Worm (Caenorhabditis elegans): ENCODE results near the gene C16D9.1.

C16D9.1 gene

ce11 chrV:8243201-8243600 is 15.9 kb upstream of the C16D9.1 start:
- no peak for TF ChIP-seq zim-3 (tag; optimal IDR thresholded peaks at IDR 0.05)
- TF ChIP-seq pbrm-1 (GFP tag; IDR thresholded peaks at IDR 0.05) = no peak
- TF ChIP-seq hmg-1.2 (GFP tag; IDR thresholded peaks at IDR 0.05) = no peak
- no peak for TF ChIP-seq ceh-40 (GFP tag; IDR thresholded peaks at IDR 0.05)
- peak; percentile 42 for TF ChIP-seq nhr-80 (tag; optimal IDR thresholded peaks at IDR 0.05)

DNA sequence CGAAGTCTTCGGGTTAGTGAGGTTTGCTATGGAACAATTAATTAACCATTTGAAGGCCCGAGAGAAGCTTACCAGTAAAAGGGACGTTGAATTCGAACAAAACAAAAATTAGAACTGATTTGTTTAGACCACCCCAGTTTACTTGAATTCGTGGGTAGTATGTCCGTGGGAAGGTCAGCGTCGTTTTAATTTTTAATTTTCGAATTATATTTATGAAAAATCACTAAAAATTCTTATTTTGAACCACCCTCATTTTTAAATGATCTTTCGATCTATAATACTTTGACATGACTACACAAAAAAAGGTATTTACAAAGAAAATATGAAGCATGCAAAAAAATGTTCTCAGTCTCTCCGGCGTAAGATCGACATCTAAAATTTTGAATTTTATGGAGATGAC is 13.7 kb upstream of the C16D9.1 start, which contains the start of gene C16D9.5:
TSS of gene C16D9.5 (minus strand) at position 101 of the 400 bp plus-strand sequence.
- TF ChIP-seq hmg-20 (GFP tag; IDR thresholded peaks at IDR 0.05) (no peak), egrh-3 (GFP tag; IDR thresholded peaks at IDR 0.05) (no peak), pbrm-1 (GFP tag; IDR thresholded peaks at IDR 0.05) (no peak), Y79H2A.3 (GFP tag; conservative IDR thresholded peaks at IDR 0.05) (no peak), zim-3 (tag; optimal IDR thresholded peaks at IDR 0.05) (no peak), zfh-2 (GFP tag; conservative IDR thresholded peaks at IDR 0.05) (no peak), ceh-79 (tag; optimal IDR thresholded peaks at IDR 0.05) (no peak), sea-2 (GFP tag; IDR thresholded peaks at IDR 0.05) (no peak), F10E7.11 (tag; optimal IDR thresholded peaks at IDR 0.05) (no peak), ZK185.1 (tag; optimal IDR thresholded peaks at IDR 0.05; ENCODE audit: poor library complexity, severe bottlenecking) (no peak), gei-17 (GFP tag; optimal IDR thresholded peaks at IDR 0.05) (no peak), fkh-3 (tag; optimal IDR thresholded peaks at IDR 0.05) (no peak), T07F8.4 (tag; optimal IDR thresholded peaks at IDR 0.05) (no peak), D2030.7 (GFP tag; IDR thresholded peaks at IDR 0.05) (no peak), lir-1 (GFP tag; conservative IDR thresholded peaks at IDR 0.05) (no peak)

DNA sequence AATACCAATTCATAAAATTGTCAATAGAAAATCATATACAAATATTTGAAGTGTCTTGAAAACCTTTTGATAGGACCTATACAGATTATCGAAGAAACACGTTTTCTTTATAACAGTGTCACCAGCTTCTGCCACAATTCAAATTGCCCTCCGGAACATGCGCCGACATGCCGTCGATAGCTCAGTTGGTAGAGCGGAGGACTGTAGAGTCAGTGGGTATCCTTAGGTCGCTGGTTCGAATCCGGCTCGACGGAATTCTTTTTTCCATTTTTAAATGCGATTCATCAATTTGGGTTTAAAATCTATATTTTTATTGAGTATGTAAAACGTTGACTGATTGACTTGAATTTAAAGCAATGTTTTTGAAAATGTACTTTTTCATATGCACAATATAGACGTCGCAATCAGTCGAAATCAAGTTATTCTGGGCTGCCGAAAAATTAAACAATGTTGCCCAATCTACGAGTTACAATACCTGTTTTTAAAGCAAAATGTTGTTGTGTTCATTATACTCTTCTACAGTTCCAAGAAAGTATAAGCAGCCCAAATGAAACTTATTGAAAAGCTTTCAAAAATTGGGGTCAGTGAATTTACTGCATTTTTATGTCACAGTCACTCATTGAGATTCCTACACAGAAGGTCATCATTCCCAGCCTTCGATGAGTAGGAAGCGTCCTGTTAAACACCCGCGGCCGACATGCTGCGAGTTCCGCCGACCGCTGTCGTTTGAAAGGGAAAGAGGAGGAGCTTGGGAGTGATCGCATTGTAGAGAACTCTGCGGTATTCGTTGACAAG is 11.6 kb upstream of the C16D9.1 start:
- TF ChIP-seq snpc-4 (GFP tag; optimal IDR thresholded peaks at IDR 0.05) = peak; percentile 99
- peak; percentile 97 to 100 (median 99) for TF ChIP-seq snpc-4 (tag; optimal IDR thresholded peaks at IDR 0.05)
- TF ChIP-seq chd-7 (tag; optimal IDR thresholded peaks at IDR 0.05) = no peak
- no peak for TF ChIP-seq F57A8.1 (GFP tag; optimal IDR thresholded peaks at IDR 0.05)
- TF ChIP-seq somi-1 (GFP tag; optimal IDR thresholded peaks at IDR 0.05) = peak; percentile 11
- TF ChIP-seq C06A6.2 (GFP tag; conservative IDR thresholded peaks at IDR 0.05) = no peak
- TF ChIP-seq nhr-90 (tag; optimal IDR thresholded peaks at IDR 0.05) = peak; percentile 16
- peak; percentile 64 for TF ChIP-seq F33H1.4 (GFP tag; IDR thresholded peaks at IDR 0.05)
- TF ChIP-seq nhr-80 (tag; optimal IDR thresholded peaks at IDR 0.05) = peak; percentile 16
- peak; percentile 29 for TF ChIP-seq mes-4 (tag; optimal IDR thresholded peaks at IDR 0.05)
- TF ChIP-seq gei-17 (GFP tag; optimal IDR thresholded peaks at IDR 0.05) = no peak
- peak; percentile 75 for TF ChIP-seq mcd-1 (GFP tag; IDR thresholded peaks at IDR 0.05)
- no peak for TF ChIP-seq fkh-3 (tag; optimal IDR thresholded peaks at IDR 0.05)
- TF ChIP-seq F52B5.7 (tag; optimal IDR thresholded peaks at IDR 0.05) = no peak
- no peak for TF ChIP-seq F57C9.4 (tag; optimal IDR thresholded peaks at IDR 0.05)
- TF ChIP-seq B0336.3 (GFP tag; IDR thresholded peaks at IDR 0.05) = peak; percentile 84
- peak; percentile 84; the same call in 1 of the 2 replicates for TF ChIP-seq dox-1 (GFP tag; IDR thresholded peaks at IDR 0.05)
- no peak for TF ChIP-seq ccch-3 (GFP tag; optimal IDR thresholded peaks at IDR 0.05)
- TF ChIP-seq hsf-1 (GFP tag; IDR thresholded peaks at IDR 0.05) = peak; percentile 91
- peak; percentile 61 for TF ChIP-seq ztf-18 (tag; optimal IDR thresholded peaks at IDR 0.05)
- TF ChIP-seq zim-3 (tag; optimal IDR thresholded peaks at IDR 0.05) = no peak
- peak; percentile 72 for TF ChIP-seq unc-130 (GFP tag; optimal IDR thresholded peaks at IDR 0.05)
- TF ChIP-seq sdz-38 (tag; optimal IDR thresholded peaks at IDR 0.05) = no peak
- TF ChIP-seq attf-6 (GFP tag; IDR thresholded peaks at IDR 0.05) = peak; percentile 94
- no peak for TF ChIP-seq aptf-3 (GFP tag; IDR thresholded peaks at IDR 0.05)
- peak; percentile 75; the same call in 1 of the 2 replicates for TF ChIP-seq Y95B8A.8 (GFP tag; IDR thresholded peaks at IDR 0.05)
- peak; percentile 90 for TF ChIP-seq rcor-1 (GFP tag; IDR thresholded peaks at IDR 0.05)
- TF ChIP-seq hlh-26 (GFP tag; conservative IDR thresholded peaks at IDR 0.05) = no peak
- peak in 2 of 3 experiments; percentile 42 to 47 for TF ChIP-seq lin-35 (GFP tag; optimal IDR thresholded peaks at IDR 0.05)
- TF ChIP-seq madf-3 (GFP tag; IDR thresholded peaks at IDR 0.05) = no peak
- no peak for TF ChIP-seq nhr-120 (GFP tag; IDR thresholded peaks at IDR 0.05)
